Fruit fly (Drosophila melanogaster) whole organism, embryonic: Measurements from ENCODE around the gene BTBD9.

Experiments
- Antp ChIP-seq: fragments of 200-800 bp; sonication (Bioruptor generic); optimal IDR thresholded peaks from 3 replicates; lab custom pipeline; 2016; ENCODE audit warnings: missing biosample characterization, missing genetic modification characterization
- CG10147 ChIP-seq: fragments of 200-800 bp; sonication (Bioruptor generic); optimal IDR thresholded peaks from 2 replicates; lab custom pipeline; 2019; ENCODE audit warnings: missing biosample characterization, mild to moderate bottlenecking, missing genetic modification characterization, moderate library complexity
- CG10543 ChIP-seq: fragments of 200-800 bp; sonication (Bioruptor generic); optimal IDR thresholded peaks from 3 replicates; lab custom pipeline; 2017; ENCODE audit warnings: missing biosample characterization, mild to moderate bottlenecking, missing genetic modification characterization, moderate library complexity
- CG10654 ChIP-seq: fragments of 200-800 bp; sonication (Bioruptor generic); optimal IDR thresholded peaks from 2 replicates; lab custom pipeline; 2016; ENCODE audit warnings: missing biosample characterization, missing genetic modification characterization
- CG11085 ChIP-seq: fragments of 200-800 bp; sonication (Bioruptor generic); IDR thresholded peaks from 2 replicates; pipeline ENCODE4 v1.3.6; 2022; ENCODE audit warnings: missing biosample characterization, missing genetic modification characterization
- CG12104 ChIP-seq: fragments of 200-800 bp; sonication (Bioruptor generic); optimal IDR thresholded peaks from 3 replicates; lab custom pipeline; 2016; ENCODE audit warnings: missing biosample characterization, missing genetic modification characterization
- CG12299 ChIP-seq: fragments of 200-800 bp; sonication (Bioruptor generic); optimal IDR thresholded peaks from 2 replicates; lab custom pipeline; 2018; ENCODE audit warnings: missing biosample characterization, mild to moderate bottlenecking, missing genetic modification characterization
- CG12744 ChIP-seq: fragments of 200-800 bp; sonication (Bioruptor generic); optimal IDR thresholded peaks from 2 replicates; lab custom pipeline; 2016; ENCODE audit warnings: missing biosample characterization, missing genetic modification characterization
- CG13424 ChIP-seq: fragments of 200-800 bp; sonication (Bioruptor generic); optimal IDR thresholded peaks from 2 replicates; lab custom pipeline; 2019; ENCODE audit warnings: missing biosample characterization, mild to moderate bottlenecking, missing genetic modification characterization, moderate library complexity
- CG13624 ChIP-seq: fragments of 200-800 bp; sonication (Bioruptor generic); optimal IDR thresholded peaks from 2 replicates; lab custom pipeline; 2016; ENCODE audit warnings: missing biosample characterization, missing genetic modification characterization
- CG14667 ChIP-seq: fragments of 200-800 bp; sonication (Bioruptor generic); IDR thresholded peaks from 2 replicates; pipeline ENCODE4 v1.3.6; 2022; ENCODE audit warnings: missing biosample characterization, missing genetic modification characterization
- CG2120 ChIP-seq: fragments of 200-800 bp; sonication (Bioruptor generic); optimal IDR thresholded peaks from 3 replicates; lab custom pipeline; 2016; ENCODE audit warnings: missing biosample characterization, missing genetic modification characterization
- CG2875 ChIP-seq: fragments of 200-800 bp; sonication (Bioruptor generic); optimal IDR thresholded peaks from 2 replicates; lab custom pipeline; 2017; ENCODE audit warnings: missing biosample characterization, mild to moderate bottlenecking, missing genetic modification characterization, missing genetic modification reagents
- CG30431 ChIP-seq: fragments of 200-800 bp; sonication (Bioruptor generic); optimal IDR thresholded peaks from 2 replicates; lab custom pipeline; 2017; ENCODE audit warnings: missing biosample characterization, missing genetic modification characterization
- CG3065 ChIP-seq: fragments of 200-800 bp; sonication (Bioruptor generic); optimal IDR thresholded peaks from 2 replicates; lab custom pipeline; 2016; ENCODE audit warnings: missing biosample characterization, missing genetic modification characterization
- CG33213 ChIP-seq: fragments of 200-800 bp; sonication (Bioruptor generic); optimal IDR thresholded peaks from 3 replicates; lab custom pipeline; 2016; ENCODE audit warnings: missing biosample characterization, missing genetic modification characterization
- CG4424 ChIP-seq: fragments of 200-800 bp; sonication (Bioruptor generic); optimal IDR thresholded peaks from 3 replicates; lab custom pipeline; 2016; ENCODE audit warnings: missing biosample characterization, missing genetic modification characterization
- CG6175 ChIP-seq: fragments of 200-800 bp; sonication (Bioruptor generic); IDR thresholded peaks from 3 replicates; pipeline ENCODE4 v1.3.6; 2022; ENCODE audit warnings: missing biosample characterization, missing genetic modification characterization
- Chrac-16 ChIP-seq: fragments of 200-800 bp; sonication (Bioruptor generic); optimal IDR thresholded peaks from 3 replicates; lab custom pipeline; 2016; ENCODE audit warnings: missing biosample characterization, missing genetic modification characterization
- Dfd ChIP-seq, 2 experiments: fragments of >200 bp; optimal IDR thresholded peaks; 2 replicates each; lab custom pipeline; 2017; ENCODE audit warnings: missing biosample characterization in 2 of 2, missing genetic modification characterization in 2 of 2
- Dp ChIP-seq: fragments of 200-800 bp; sonication (Bioruptor generic); optimal IDR thresholded peaks from 2 replicates; lab custom pipeline; 2018; ENCODE audit warnings: missing biosample characterization, mild to moderate bottlenecking, missing genetic modification characterization, moderate library complexity
- Gsc ChIP-seq: fragments of 200-800 bp; sonication (Bioruptor generic); IDR thresholded peaks from 2 replicates; pipeline ENCODE4 v1.3.6; 2022; ENCODE audit warnings: missing biosample characterization, missing genetic modification characterization
- Hand ChIP-seq: fragments of 200-800 bp; sonication (Bioruptor generic); optimal IDR thresholded peaks from 2 replicates; lab custom pipeline; 2017; ENCODE audit warnings: mild to moderate bottlenecking, missing biosample characterization, missing genetic modification reagents, missing genetic modification characterization
- Hmx ChIP-seq: fragments of 200-800 bp; sonication (Bioruptor generic); optimal IDR thresholded peaks from 2 replicates; lab custom pipeline; 2016; ENCODE audit warnings: missing biosample characterization, missing genetic modification characterization
- Kr ChIP-seq: fragments of 200-800 bp; sonication (Bioruptor generic); optimal IDR thresholded peaks from 2 replicates; lab custom pipeline; 2017; ENCODE audit warnings: missing biosample characterization, mild to moderate bottlenecking, missing genetic modification characterization
- Myb ChIP-seq: fragments of 200-800 bp; sonication (Bioruptor generic); optimal IDR thresholded peaks from 2 replicates; lab custom pipeline; 2016; ENCODE audit warnings: missing biosample characterization, missing genetic modification characterization
- Nf-YA ChIP-seq: fragments of 200-800 bp; sonication (Bioruptor generic); IDR thresholded peaks from 2 replicates; pipeline ENCODE4 v1.3.6; 2022; ENCODE audit warnings: missing biosample characterization, missing genetic modification characterization
- NfI ChIP-seq: fragments of 200-800 bp; sonication (Bioruptor generic); optimal IDR thresholded peaks from 3 replicates; lab custom pipeline; 2018; ENCODE audit warnings: missing biosample characterization, mild to moderate bottlenecking, missing genetic modification characterization, moderate library complexity
- Six4 ChIP-seq: fragments of 200-800 bp; sonication (Bioruptor generic); optimal IDR thresholded peaks from 2 replicates; lab custom pipeline; 2016; ENCODE audit warnings: missing biosample characterization, missing genetic modification characterization
- Sox100B ChIP-seq: fragments of 200-800 bp; sonication (Bioruptor generic); optimal IDR thresholded peaks from 3 replicates; lab custom pipeline; 2018; ENCODE audit warnings: missing biosample characterization, mild to moderate bottlenecking, missing genetic modification characterization
- Ssrp ChIP-seq: fragments of 200-800 bp; sonication (Bioruptor generic); optimal IDR thresholded peaks from 2 replicates; lab custom pipeline; 2018; ENCODE audit warnings: missing biosample characterization, mild to moderate bottlenecking, missing genetic modification characterization, moderate library complexity
- TFAM ChIP-seq: fragments of 200-800 bp; sonication (Bioruptor generic); optimal IDR thresholded peaks from 2 replicates; lab custom pipeline; 2017; ENCODE audit warnings: missing biosample characterization, missing genetic modification characterization, inconsistent platforms
- YL-1 ChIP-seq: fragments of 200-800 bp; sonication (Bioruptor generic); optimal IDR thresholded peaks from 3 replicates; lab custom pipeline; 2017; ENCODE audit warnings: missing biosample characterization, mild to moderate bottlenecking, missing genetic modification characterization
- cad ChIP-seq: fragments of >200 bp; optimal IDR thresholded peaks from 2 replicates; lab custom pipeline; 2017; ENCODE audit warnings: missing biosample characterization, missing genetic modification characterization
- cg ChIP-seq: fragments of 200-800 bp; sonication (Bioruptor generic); optimal IDR thresholded peaks from 3 replicates; lab custom pipeline; 2019; ENCODE audit warnings: missing biosample characterization, mild to moderate bottlenecking, missing genetic modification characterization, moderate library complexity
- chm ChIP-seq: fragments of 200-800 bp; sonication (Bioruptor generic); IDR thresholded peaks from 2 replicates; pipeline ENCODE4 v1.3.6; 2022; ENCODE audit warnings: missing biosample characterization, missing genetic modification characterization
- ci ChIP-seq: fragments of 200-800 bp; sonication (Bioruptor generic); IDR thresholded peaks from 3 replicates; pipeline ENCODE4 v1.3.6; 2022; ENCODE audit warnings: missing biosample characterization, missing genetic modification characterization
- disco-r ChIP-seq: fragments of 200-800 bp; sonication (Bioruptor generic); optimal IDR thresholded peaks from 2 replicates; lab custom pipeline; 2016; ENCODE audit warnings: missing biosample characterization, missing genetic modification characterization
- gce ChIP-seq: fragments of 200-800 bp; sonication (Bioruptor generic); IDR thresholded peaks from 3 replicates; pipeline ENCODE4 v1.3.6; 2022; ENCODE audit warnings: missing biosample characterization, missing genetic modification characterization
- gcm ChIP-seq: fragments of 200-800 bp; sonication (Bioruptor generic); optimal IDR thresholded peaks from 2 replicates; lab custom pipeline; 2019; ENCODE audit warnings: missing biosample characterization, mild to moderate bottlenecking, missing genetic modification characterization, moderate library complexity
- hkb ChIP-seq, 2 experiments: fragments of 200-800 bp in 1 of 2; fragments of >200 bp in 1 of 2; sonication (Bioruptor generic) in 1 of 2; IDR thresholded peaks in 1 of 2; optimal IDR thresholded peaks in 1 of 2; 2 replicates each; pipeline versions ENCODE4 v1.3.6 to Lab custom; 2017 to 2022; ENCODE audit warnings: missing biosample characterization in 1 of 2, missing genetic modification characterization in 1 of 2
- lov ChIP-seq, 2 experiments: fragments of 200-800 bp in 1 of 2; fragments of >200 bp in 1 of 2; sonication (Bioruptor generic) in 1 of 2; IDR thresholded peaks in 1 of 2; optimal IDR thresholded peaks in 1 of 2; 2 replicates in 1 of 2; 3 replicates in 1 of 2; pipeline versions ENCODE4 v1.3.6 to Lab custom; 2017 to 2022; ENCODE audit warnings: missing biosample characterization in 1 of 2, missing genetic modification characterization in 1 of 2
- otp ChIP-seq: fragments of 200-800 bp; sonication (Bioruptor generic); IDR thresholded peaks from 3 replicates; pipeline ENCODE4, ENCODE4 v1.3.6; 2022; ENCODE audit warnings: missing biosample characterization, missing genetic modification characterization
- pb ChIP-seq: fragments of 200-800 bp; sonication (Bioruptor generic); optimal IDR thresholded peaks from 3 replicates; lab custom pipeline; 2016; ENCODE audit warnings: missing biosample characterization, missing genetic modification characterization
- phol ChIP-seq: fragments of 200-800 bp; sonication (Bioruptor generic); optimal IDR thresholded peaks from 3 replicates; lab custom pipeline; 2018; ENCODE audit warnings: missing biosample characterization, mild to moderate bottlenecking, missing genetic modification characterization, moderate library complexity
- scrt ChIP-seq: fragments of 200-800 bp; sonication (Bioruptor generic); optimal IDR thresholded peaks from 2 replicates; lab custom pipeline; 2018; ENCODE audit warnings: missing biosample characterization, mild to moderate bottlenecking, missing genetic modification characterization, moderate library complexity
- tio ChIP-seq: fragments of 200-800 bp; sonication (Bioruptor generic); optimal IDR thresholded peaks from 2 replicates; lab custom pipeline; 2017; ENCODE audit warnings: missing biosample characterization, missing genetic modification characterization, inconsistent platforms
- unc-4 ChIP-seq: fragments of 200-800 bp; sonication (Bioruptor generic); IDR thresholded peaks from 2 replicates; pipeline ENCODE4 v1.3.6; 2022; ENCODE audit warnings: missing biosample characterization, missing genetic modification characterization; ENCODE audit not compliant: partially characterized antibody
- yki ChIP-seq: fragments of >200 bp; optimal IDR thresholded peaks from 3 replicates; lab custom pipeline; 2018

BTBD9 gene

dm6 chrX:10802457-10803378, 34.4 kb downstream of the BTBD9 start (continued):
- TF ChIP-seq CG10147 (GFP tag; lab: Kevin White, UChicago) (peak; percentile 52), disco-r (GFP tag; lab: Kevin White, UChicago) (no peak), CG14667 (no peak), cad (GFP tag; lab: Kevin White, UChicago) (no peak), scrt (GFP tag; lab: Kevin White, UChicago) (peak; percentile 15), Kr (GFP tag; lab: Kevin White, UChicago) (no peak), yki (lab: Kevin White, UChicago) (no peak), CG33213 (GFP tag; lab: Kevin White, UChicago) (no peak), chm (GFP tag; lab: Robert Waterston, UW) (no peak), CG12744 (no peak), lov (optimal IDR thresholded peaks at IDR 0.05; lab: Kevin White, UChicago) (no peak), lov (GFP tag; IDR thresholded peaks at IDR 0.05; lab: Robert Waterston, UW) (no peak), CG13424 (peak; percentile 79), Dp (GFP tag; lab: Kevin White, UChicago) (no peak), cg (GFP tag; lab: Kevin White, UChicago) (peak; percentile 80), gce (peak; percentile 8; the same call in 1 of the 3 replicates), CG4424 (GFP tag; lab: Kevin White, UChicago) (peak; percentile 38), Six4 (peak; percentile 3), Antp (GFP tag; lab: Kevin White, UChicago) (no peak), CG2120 (GFP tag; lab: Kevin White, UChicago) (peak; percentile 15), phol (tag; lab: Kevin White, UChicago) (peak; percentile 83), TFAM (GFP tag; lab: Kevin White, UChicago) (no peak), Sox100B (GFP tag; lab: Kevin White, UChicago) (peak; percentile 84), CG13624 (GFP tag; lab: Kevin White, UChicago) (no peak), otp (GFP tag; lab: Robert Waterston, UW) (no peak), NfI (peak; percentile 31), Chrac-16 (GFP tag; lab: Kevin White, UChicago) (peak; percentile 25), CG10543 (GFP tag; lab: Kevin White, UChicago) (peak; percentile 9), CG2875 (GFP tag; lab: Kevin White, UChicago) (peak; percentile 63), YL-1 (GFP tag; lab: Kevin White, UChicago) (no peak), Dfd (GFP tag; optimal IDR thresholded peaks at IDR 0.05; lab: Kevin White, UChicago) (no peak), Nf-YA (GFP tag; lab: Robert Waterston, UW) (0 out of 2 replicates have a peak, but pooled peaks have one; percentile 19), CG30431 (GFP tag; lab: Kevin White, UChicago) (no peak), tio (GFP tag; lab: Kevin White, UChicago) (peak; percentile 16), CG11085 (GFP tag; lab: Robert Waterston, UW) (no peak), Gsc (GFP tag; lab: Robert Waterston, UW) (no peak), pb (no peak), unc-4 (GFP tag; lab: Robert Waterston, UW) (no peak), CG12104 (no peak), CG10654 (GFP tag; lab: Kevin White, UChicago) (no peak), gcm (GFP tag; lab: Kevin White, UChicago) (peak; percentile 58), Ssrp (tag; lab: Kevin White, UChicago) (peak; percentile 82), CG12299 (tag; lab: Kevin White, UChicago) (peak; percentile 57), hkb (optimal IDR thresholded peaks at IDR 0.05; lab: Kevin White, UChicago) (no peak), hkb (GFP tag; IDR thresholded peaks at IDR 0.05; lab: Robert Waterston, UW) (peak; percentile 65), CG3065 (GFP tag; lab: Kevin White, UChicago) (peak; percentile 30), Myb (GFP tag; lab: Kevin White, UChicago) (no peak), Hand (GFP tag; lab: Kevin White, UChicago) (peak; percentile 19), ci (GFP tag; lab: Robert Waterston, UW) (0 out of 3 replicates have a peak, but pooled peaks have one; percentile 4), Hmx (GFP tag; lab: Kevin White, UChicago) (no peak), CG6175 (no peak)
